Worm (Caenorhabditis elegans) whole organism, young adult: Measurements from ENCODE around the gene oac-22.

ENCODE experiments used
- F49E8.2 ChIP-seq: sonication (generic microtip); optimal IDR thresholded peaks from 3 replicates; lab custom pipeline; 2017; ENCODE audit warnings: missing genetic modification characterization, mild to moderate bottlenecking, missing compliant biosample characterization, antibody characterized with exemption, moderate library complexity; ENCODE audit not compliant: insufficient read depth
- K11D2.4 ChIP-seq: fragments of 200-800 bp; sonication (Bioruptor generic); IDR thresholded peaks from 2 replicates; pipeline ENCODE4 v1.3.6; 2022; ENCODE audit warnings: missing genetic modification reagents, missing genetic modification characterization, missing compliant biosample characterization
- Y53G8AR.9 ChIP-seq: fragments of 200-800 bp; sonication (Bioruptor generic); conservative IDR thresholded peaks from 2 replicates; pipeline ENCODE4 v1.3.6; 2022; ENCODE audit warnings: missing genetic modification reagents, missing genetic modification characterization, missing compliant biosample characterization
- ama-1 ChIP-seq, 3 experiments: fragments of 150-350 bp in 1 of 3; sonication (generic microtip) in 2 of 3; optimal IDR thresholded peaks; 2 replicates each; lab custom pipeline; 2014 to 2018; ENCODE audit warnings: missing biosample characterization in 2 of 3, missing genetic modification characterization in 2 of 3, missing genetic modification reagents in 2 of 3
- attf-5 ChIP-seq: fragments of 200-800 bp; sonication (Bioruptor generic); optimal IDR thresholded peaks from 2 replicates; lab custom pipeline; 2018; ENCODE audit warnings: mild to moderate bottlenecking, missing genetic modification characterization, missing compliant biosample characterization
- ccch-3 ChIP-seq: fragments of 200-800 bp; sonication (Bioruptor generic); optimal IDR thresholded peaks from 2 replicates; lab custom pipeline; 2018; ENCODE audit warnings: mild to moderate bottlenecking, missing genetic modification characterization, missing compliant biosample characterization
- ceh-27 ChIP-seq: fragments of 200-800 bp; sonication (Bioruptor generic); optimal IDR thresholded peaks from 2 replicates; lab custom pipeline; 2018; ENCODE audit warnings: mild to moderate bottlenecking, missing genetic modification characterization, moderate library complexity, missing compliant biosample characterization
- ceh-79 ChIP-seq: sonication (generic microtip); optimal IDR thresholded peaks from 2 replicates; lab custom pipeline; 2017; ENCODE audit warnings: mild to moderate bottlenecking, missing genetic modification characterization, missing compliant biosample characterization
- die-1 ChIP-seq: sonication (generic microtip); optimal IDR thresholded peaks from 2 replicates; lab custom pipeline; 2016; ENCODE audit warnings: missing genotype, mild to moderate bottlenecking, missing genetic modification characterization, missing compliant biosample characterization
- dox-1 ChIP-seq: fragments of 200-800 bp; sonication (Bioruptor generic); IDR thresholded peaks from 2 replicates; pipeline ENCODE4 v1.3.6; 2022; ENCODE audit warnings: missing genetic modification reagents, missing genetic modification characterization, missing compliant biosample characterization
- efl-1 ChIP-seq: fragments of 150-350 bp; optimal IDR thresholded peaks from 2 replicates; lab custom pipeline; 2014; ENCODE audit warnings: missing biosample characterization, missing genetic modification reagents, missing genetic modification characterization
- him-1 ChIP-seq: sonication (generic microtip); optimal IDR thresholded peaks from 2 replicates; lab custom pipeline; 2016; ENCODE audit warnings: missing genotype, missing genetic modification reagents, missing genetic modification characterization, missing compliant biosample characterization
- hmg-20 ChIP-seq: fragments of 200-800 bp; sonication (Bioruptor generic); IDR thresholded peaks from 2 replicates; pipeline ENCODE4 v1.3.6; 2022; ENCODE audit warnings: missing genetic modification reagents, missing genetic modification characterization, missing compliant biosample characterization
- let-607 ChIP-seq, 2 experiments: fragments of 200-800 bp in 1 of 2; sonication (Bioruptor generic) in 1 of 2; sonication (generic microtip) in 1 of 2; optimal IDR thresholded peaks; 2 replicates each; lab custom pipeline; 2016 to 2018; ENCODE audit warnings: mild to moderate bottlenecking in 2 of 2, missing compliant biosample characterization in 2 of 2, missing genetic modification characterization in 2 of 2, moderate library complexity in 2 of 2, missing genotype in 1 of 2
- lsy-27 ChIP-seq: sonication (generic microtip); optimal IDR thresholded peaks from 2 replicates; lab custom pipeline; 2017; ENCODE audit warnings: missing genetic modification characterization, mild to moderate bottlenecking, missing compliant biosample characterization, antibody characterized with exemption, missing genotype, borderline replicate concordance; ENCODE audit not compliant: insufficient read depth
- madf-3 ChIP-seq: fragments of 200-800 bp; sonication (Bioruptor generic); IDR thresholded peaks from 2 replicates; pipeline ENCODE4 v1.3.6; 2022; ENCODE audit warnings: missing genetic modification reagents, missing genetic modification characterization, missing compliant biosample characterization
- snpc-1.3 ChIP-seq: sonication (generic microtip); optimal IDR thresholded peaks from 2 replicates; lab custom pipeline; 2017; ENCODE audit warnings: missing genetic modification characterization, mild to moderate bottlenecking, missing compliant biosample characterization, antibody characterized with exemption, moderate library complexity, missing genotype, missing genetic modification reagents; ENCODE audit not compliant: insufficient read depth
- snpc-4 ChIP-seq, 5 experiments: fragments of 150-350 bp in 1 of 5; sonication (generic microtip) in 4 of 5; optimal IDR thresholded peaks; 2 replicates each; lab custom pipeline; 2014 to 2018; ENCODE audit warnings: missing genetic modification characterization in 5 of 5, missing biosample characterization in 3 of 5, antibody characterized with exemption in 2 of 5, mild to moderate bottlenecking in 2 of 5, missing compliant biosample characterization in 2 of 5, missing genotype in 2 of 5, moderate library complexity in 2 of 5, missing genetic modification reagents in 1 of 5
- sptf-2 ChIP-seq: fragments of 200-800 bp; sonication (Bioruptor generic); optimal IDR thresholded peaks from 2 replicates; lab custom pipeline; 2018; ENCODE audit warnings: mild to moderate bottlenecking, missing genetic modification characterization, missing compliant biosample characterization
- tbx-9 ChIP-seq: sonication (generic microtip); optimal IDR thresholded peaks from 2 replicates; lab custom pipeline; 2016; ENCODE audit warnings: borderline replicate concordance, missing genetic modification characterization, inconsistent platforms, missing compliant biosample characterization
- zfh-2 ChIP-seq: fragments of 200-800 bp; sonication (Bioruptor generic); conservative IDR thresholded peaks from 2 replicates; pipeline ENCODE4 v1.3.6; 2022; ENCODE audit warnings: missing genetic modification reagents, missing genetic modification characterization, missing compliant biosample characterization
- ztf-18 ChIP-seq: sonication (generic microtip); optimal IDR thresholded peaks from 2 replicates; lab custom pipeline; 2016; ENCODE audit warnings: missing genotype, mild to moderate bottlenecking, missing genetic modification characterization, missing compliant biosample characterization
- ztf-25 ChIP-seq: fragments of 200-800 bp; sonication (Bioruptor generic); IDR thresholded peaks from 2 replicates; pipeline ENCODE4 v1.3.6; 2022; ENCODE audit warnings: missing genetic modification reagents, missing genetic modification characterization, missing compliant biosample characterization
- ztf-28 ChIP-seq: fragments of 200-800 bp; sonication (Bioruptor generic); IDR thresholded peaks from 2 replicates; pipeline ENCODE4 v1.3.6; 2022; ENCODE audit warnings: missing genetic modification reagents, missing genetic modification characterization, missing compliant biosample characterization
- ztf-3 ChIP-seq: fragments of 200-800 bp; sonication (Bioruptor generic); optimal IDR thresholded peaks from 2 replicates; lab custom pipeline; 2018; ENCODE audit warnings: mild to moderate bottlenecking, missing genetic modification characterization, missing compliant biosample characterization

The oac-22 gene

DNA sequence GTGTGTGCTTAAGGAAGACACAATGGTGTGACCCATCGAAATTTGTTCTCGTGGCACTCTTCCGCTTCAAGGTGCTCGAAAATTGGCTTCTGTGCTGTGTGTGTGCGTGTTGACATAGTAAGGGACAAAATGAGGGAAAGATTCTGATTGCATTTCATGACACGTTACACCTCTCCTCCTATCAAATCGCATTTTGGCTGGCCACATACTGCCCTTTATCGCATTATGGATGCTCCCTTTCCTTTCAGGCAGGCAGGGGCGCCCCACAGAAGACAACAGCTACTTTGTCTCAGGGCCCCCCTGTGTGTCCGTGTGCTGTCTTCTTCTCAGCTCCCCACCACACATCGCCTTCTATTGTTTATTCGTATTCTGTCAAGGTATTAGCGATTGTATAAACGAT, 38.0 kb upstream of the oac-22 start:
- TF ChIP-seq let-607 (tag; optimal IDR thresholded peaks at IDR 0.05; lab: Kevin White, UChicago) (no peak), zfh-2 (GFP tag; lab: Robert Waterston, UW) (peak; percentile 40; the same call in 1 of the 2 replicates), madf-3 (GFP tag; lab: Robert Waterston, UW) (0 out of 2 replicates have a peak, but pooled peaks have one; percentile 19)
- TF ChIP-seq, all 124 proteins: peak for 2

DNA sequence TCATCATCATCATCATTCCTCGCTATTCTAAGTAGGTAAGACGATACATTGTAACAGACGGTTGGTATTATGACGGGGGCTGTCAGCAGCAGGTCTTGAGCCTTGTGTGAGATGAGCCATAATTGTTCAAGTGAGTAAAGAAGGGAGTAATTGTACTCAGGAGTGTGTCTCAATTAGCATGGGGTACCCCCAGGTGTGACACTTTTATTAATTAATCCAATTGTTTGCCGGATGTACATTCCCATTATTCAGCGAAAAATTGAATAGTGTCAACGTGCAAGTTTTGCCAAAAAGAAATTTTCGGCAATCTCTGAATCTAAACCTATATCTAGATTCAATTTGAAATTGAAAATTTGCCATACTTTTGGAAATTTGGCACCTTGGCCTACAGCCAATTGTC, 36.5 kb upstream of the oac-22 start:
- TF ChIP-seq efl-1 (GFP tag; lab: Kevin White, UChicago) (no peak), snpc-1.3 (tag; lab: Kevin White, UChicago) (no peak), tbx-9 (tag; lab: Kevin White, UChicago) (no peak)

DNA sequence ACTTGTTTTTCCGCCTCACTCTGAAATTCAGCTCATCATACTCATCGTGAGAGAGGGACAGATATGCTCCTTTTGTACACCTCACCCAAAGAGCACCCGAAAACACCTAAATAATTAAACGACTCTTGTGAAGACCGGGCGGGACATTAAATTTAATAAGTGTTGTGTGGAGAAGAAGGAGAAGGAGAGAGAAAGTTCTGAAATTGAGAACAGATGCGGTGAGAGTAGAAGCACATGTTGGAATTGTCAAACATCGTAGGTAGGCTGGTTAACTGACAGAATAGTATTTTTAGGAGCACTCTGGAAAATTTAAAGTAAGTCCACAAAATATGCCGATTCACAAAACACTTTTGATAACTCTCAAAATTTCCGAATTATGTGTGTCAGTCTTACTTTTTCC, 31.9 kb upstream of the oac-22 start:
- no peak for TF ChIP-seq attf-5 (GFP tag; lab: Kevin White, UChicago)

ce11 chrIV:3854606-3855005, 30.9 kb upstream of the oac-22 start:
- TF ChIP-seq die-1 (tag; lab: Kevin White, UChicago) (no peak), ceh-79 (tag; lab: Kevin White, UChicago) (no peak), snpc-4 (GFP tag; optimal IDR thresholded peaks at IDR 0.05; lab: Kevin White, UChicago) (no peak), snpc-4 (tag; optimal IDR thresholded peaks at IDR 0.05; lab: Kevin White, UChicago) (no peak), ccch-3 (no peak), him-1 (no peak), ztf-18 (no peak), K11D2.4 (no peak), ztf-28 (no peak), hmg-20 (GFP tag; lab: Robert Waterston, UW) (no peak), Y53G8AR.9 (GFP tag; lab: Robert Waterston, UW) (no peak), ztf-3 (no peak), dox-1 (GFP tag; lab: Robert Waterston, UW) (peak; percentile 30; the same call in 1 of the 2 replicates), zfh-2 (GFP tag; lab: Robert Waterston, UW) (peak; percentile 50), ama-1 (optimal IDR thresholded peaks at IDR 0.05; lab: Kevin White, UChicago) (no peak), ama-1 (GFP tag; optimal IDR thresholded peaks at IDR 0.05; lab: Kevin White, UChicago) (no peak), tbx-9 (tag; lab: Kevin White, UChicago) (no peak)

DNA sequence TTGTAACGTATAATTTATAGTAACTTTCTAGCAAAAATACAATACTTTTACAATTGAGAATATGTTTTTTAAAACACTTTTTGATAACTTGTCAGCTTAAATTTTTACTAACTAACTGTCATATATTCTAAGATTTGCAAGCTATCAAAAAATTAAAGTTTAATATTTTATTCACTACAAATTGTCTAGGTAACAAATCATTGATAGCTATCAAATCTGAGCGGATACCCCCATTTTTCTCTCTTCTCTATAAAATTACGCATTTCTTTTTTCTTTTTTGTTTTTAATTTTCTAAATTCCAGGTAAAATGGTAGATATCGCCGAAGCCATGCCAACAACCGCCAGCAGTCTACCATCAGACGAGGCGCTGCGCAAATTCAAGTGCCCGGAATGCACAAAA, 29.9 kb upstream of the oac-22 start, which contains the start of gene zag-1:
zag-1 (plus strand) TSS at position 301 of the 400 bp plus-strand sequence.
- TF ChIP-seq ceh-27 (GFP tag; lab: Kevin White, UChicago), result no peak
- TF ChIP-seq F49E8.2 (tag; lab: Kevin White, UChicago), result no peak
- no peak for TF ChIP-seq ztf-18
- TF ChIP-seq K11D2.4, result no peak
- no peak for TF ChIP-seq lsy-27 (tag; lab: Kevin White, UChicago)
- no peak for TF ChIP-seq ccch-3
- no peak for TF ChIP-seq sptf-2 (GFP tag; lab: Kevin White, UChicago)
- no peak for TF ChIP-seq ztf-25
- TF ChIP-seq, all 124 proteins: peak for 0

ce11 chrIV:3856190-3856589, 29.3 kb upstream of the oac-22 start:
- TF ChIP-seq zfh-2 (GFP tag; lab: Robert Waterston, UW) (0 out of 2 replicates have a peak, but pooled peaks have one; percentile 22), ceh-79 (tag; lab: Kevin White, UChicago) (no peak)
